Fruit fly (Drosophila melanogaster) whole organism, prepupa: ENCODE results near the gene CG15728.

Experiments used
- Blimp-1 ChIP-seq: fragments of 200-800 bp; sonication (Bioruptor generic); optimal IDR thresholded peaks from 3 replicates; lab custom pipeline; 2017; ENCODE audit warnings: missing biosample characterization, missing genetic modification characterization, mild to moderate bottlenecking, moderate library complexity, missing genetic modification reagents
- CG10631 ChIP-seq: fragments of 200-800 bp; sonication (Bioruptor generic); optimal IDR thresholded peaks from 2 replicates; lab custom pipeline; 2016; ENCODE audit warnings: missing biosample characterization, missing genetic modification characterization
- CG11294 ChIP-seq: fragments of 200-800 bp; sonication (Bioruptor generic); IDR thresholded peaks from 2 replicates; pipeline ENCODE4 v1.3.6; 2022; ENCODE audit warnings: missing biosample characterization, missing genetic modification characterization
- CG11762 ChIP-seq: fragments of 200-800 bp; sonication (Bioruptor generic); optimal IDR thresholded peaks from 3 replicates; lab custom pipeline; 2016; ENCODE audit warnings: missing biosample characterization, missing genetic modification characterization; ENCODE audit not compliant: insufficient read depth
- CG11902 ChIP-seq: fragments of 200-800 bp; sonication (Bioruptor generic); optimal IDR thresholded peaks from 3 replicates; lab custom pipeline; 2016; ENCODE audit warnings: missing biosample characterization, missing genetic modification characterization
- CG15336 ChIP-seq: fragments of 200-800 bp; sonication (Bioruptor generic); IDR thresholded peaks from 2 replicates; pipeline ENCODE4 v1.3.6; 2022; ENCODE audit warnings: missing biosample characterization, missing genetic modification characterization
- CG1621 ChIP-seq: fragments of 200-800 bp; sonication (Bioruptor generic); optimal IDR thresholded peaks from 3 replicates; lab custom pipeline; 2018; ENCODE audit warnings: missing biosample characterization, mild to moderate bottlenecking, missing genetic modification characterization
- CG16779 ChIP-seq: fragments of 200-800 bp; sonication (Bioruptor generic); optimal IDR thresholded peaks from 3 replicates; lab custom pipeline; 2017; ENCODE audit warnings: missing biosample characterization, mild to moderate bottlenecking, missing genetic modification characterization
- CG3032 ChIP-seq: fragments of 200-800 bp; optimal IDR thresholded peaks from 2 replicates; lab custom pipeline; 2019; ENCODE audit warnings: missing biosample characterization, mild to moderate bottlenecking, missing genetic modification characterization, moderate library complexity
- CG31627 ChIP-seq: fragments of 200-800 bp; sonication (Bioruptor generic); optimal IDR thresholded peaks from 3 replicates; lab custom pipeline; 2016; ENCODE audit warnings: missing biosample characterization, missing genetic modification characterization
- CG32006 ChIP-seq: fragments of 200-800 bp; sonication (Bioruptor generic); optimal IDR thresholded peaks from 3 replicates; lab custom pipeline; 2017; ENCODE audit warnings: missing biosample characterization, mild to moderate bottlenecking, missing genetic modification characterization
- CG34406 ChIP-seq: fragments of 200-800 bp; sonication (Bioruptor generic); optimal IDR thresholded peaks from 3 replicates; lab custom pipeline; 2016; ENCODE audit warnings: missing biosample characterization, missing genetic modification characterization
- CG3919 ChIP-seq: fragments of 200-800 bp; sonication (Bioruptor generic); optimal IDR thresholded peaks from 3 replicates; lab custom pipeline; 2016; ENCODE audit warnings: missing biosample characterization, missing genetic modification characterization
- CG4318 ChIP-seq: fragments of 200-800 bp; sonication (Bioruptor generic); optimal IDR thresholded peaks from 3 replicates; lab custom pipeline; 2017; ENCODE audit warnings: missing biosample characterization, mild to moderate bottlenecking, missing genetic modification characterization
- CG6163 ChIP-seq: fragments of 200-800 bp; sonication (Bioruptor generic); IDR thresholded peaks from 3 replicates; pipeline ENCODE4 v1.3.6; 2022; ENCODE audit warnings: missing biosample characterization, missing genetic modification characterization
- CG6276 ChIP-seq: fragments of 200-800 bp; sonication (Bioruptor generic); optimal IDR thresholded peaks from 2 replicates; lab custom pipeline; 2017; ENCODE audit warnings: missing biosample characterization, mild to moderate bottlenecking, missing genetic modification characterization
- CG6792 ChIP-seq: fragments of 200-800 bp; sonication (Bioruptor generic); optimal IDR thresholded peaks from 3 replicates; lab custom pipeline; 2016; ENCODE audit warnings: missing biosample characterization, missing genetic modification characterization
- CG6808 ChIP-seq: fragments of 200-800 bp; sonication (Bioruptor generic); optimal IDR thresholded peaks from 3 replicates; lab custom pipeline; 2017; ENCODE audit warnings: missing biosample characterization, missing genetic modification characterization, mild to moderate bottlenecking, moderate library complexity, missing genetic modification reagents
- CG6854 ChIP-seq: fragments of 200-800 bp; sonication (Bioruptor generic); optimal IDR thresholded peaks from 2 replicates; lab custom pipeline; 2017; ENCODE audit warnings: missing biosample characterization, mild to moderate bottlenecking, missing genetic modification characterization
- CG7368 ChIP-seq: fragments of 200-800 bp; sonication (Bioruptor generic); optimal IDR thresholded peaks from 3 replicates; lab custom pipeline; 2016; ENCODE audit warnings: missing biosample characterization, missing genetic modification characterization
- CG8119 ChIP-seq: fragments of 200-800 bp; sonication (Bioruptor generic); IDR thresholded peaks from 3 replicates; pipeline ENCODE4 v1.3.6; 2022; ENCODE audit warnings: missing biosample characterization, missing genetic modification characterization
- CG8319 ChIP-seq: fragments of 200-800 bp; sonication (Bioruptor generic); optimal IDR thresholded peaks from 3 replicates; lab custom pipeline; 2016; ENCODE audit warnings: missing biosample characterization, missing genetic modification characterization
- CG8632 ChIP-seq: fragments of 200-800 bp; sonication (Bioruptor generic); optimal IDR thresholded peaks from 3 replicates; lab custom pipeline; 2016; ENCODE audit warnings: missing biosample characterization, missing genetic modification characterization
- CG9139 ChIP-seq: fragments of 200-800 bp; sonication (Bioruptor generic); optimal IDR thresholded peaks from 3 replicates; lab custom pipeline; 2017; ENCODE audit warnings: missing biosample characterization, mild to moderate bottlenecking, missing genetic modification characterization
- Eip78C ChIP-seq: fragments of 200-800 bp; sonication (Bioruptor generic); peaks from one replicate; lab custom pipeline; 2016; ENCODE audit warnings: missing biosample characterization, missing genetic modification characterization
- Eip93F ChIP-seq: fragments of 200-800 bp; sonication (Bioruptor generic); optimal IDR thresholded peaks from 2 replicates; lab custom pipeline; 2016; ENCODE audit warnings: missing biosample characterization, mild to moderate bottlenecking, missing genetic modification characterization
- Ets21C ChIP-seq: fragments of 200-800 bp; sonication (Bioruptor generic); optimal IDR thresholded peaks from 3 replicates; lab custom pipeline; 2016; ENCODE audit warnings: missing biosample characterization, missing genetic modification characterization
- Ets96B ChIP-seq: fragments of 200-800 bp; optimal IDR thresholded peaks from 2 replicates; lab custom pipeline; 2019; ENCODE audit warnings: missing biosample characterization, mild to moderate bottlenecking, missing genetic modification characterization, moderate library complexity
- Gug ChIP-seq: fragments of 200-800 bp; sonication (Bioruptor generic); IDR thresholded peaks from 2 replicates; pipeline ENCODE4 v1.3.6; 2022; ENCODE audit warnings: missing biosample characterization, missing genetic modification characterization
- Hr38 ChIP-seq: sonication (Bioruptor generic); optimal IDR thresholded peaks from 2 replicates; lab custom pipeline; 2016; ENCODE audit warnings: missing biosample characterization, missing genetic modification characterization
- Hr39 ChIP-seq: fragments of 200-800 bp; sonication (Bioruptor generic); optimal IDR thresholded peaks from 2 replicates; lab custom pipeline; 2016; ENCODE audit warnings: missing biosample characterization, missing genetic modification characterization
- Hr4 ChIP-seq: fragments of 200-800 bp; sonication (Bioruptor generic); optimal IDR thresholded peaks from 3 replicates; lab custom pipeline; 2016; ENCODE audit warnings: missing biosample characterization, missing genetic modification characterization
- Lpt ChIP-seq: fragments of 200-800 bp; sonication (Bioruptor generic); optimal IDR thresholded peaks from 3 replicates; lab custom pipeline; 2016; ENCODE audit warnings: missing biosample characterization, missing genetic modification characterization
- OdsH ChIP-seq: fragments of 200-800 bp; sonication (Bioruptor generic); optimal IDR thresholded peaks from 3 replicates; lab custom pipeline; 2016; ENCODE audit warnings: missing biosample characterization, missing genetic modification characterization
- Sox102F ChIP-seq: fragments of 200-800 bp; sonication (Bioruptor generic); optimal IDR thresholded peaks from 2 replicates; lab custom pipeline; 2016; ENCODE audit warnings: missing biosample characterization, mild to moderate bottlenecking, missing genetic modification characterization
- Sox14 ChIP-seq: fragments of 200-800 bp; sonication (Bioruptor generic); optimal IDR thresholded peaks from 3 replicates; lab custom pipeline; 2016; ENCODE audit warnings: missing biosample characterization, missing genetic modification characterization
- achi ChIP-seq: fragments of 200-800 bp; sonication (Bioruptor generic); optimal IDR thresholded peaks from 3 replicates; lab custom pipeline; 2016; ENCODE audit warnings: missing biosample characterization, missing genetic modification characterization
- acj6 ChIP-seq: fragments of 200-800 bp; sonication (Bioruptor generic); optimal IDR thresholded peaks from 3 replicates; lab custom pipeline; 2016; ENCODE audit warnings: missing biosample characterization, missing genetic modification characterization
- cyc ChIP-seq: fragments of 200-800 bp; sonication (Bioruptor generic); optimal IDR thresholded peaks from 3 replicates; lab custom pipeline; 2016; ENCODE audit warnings: missing biosample characterization, missing genetic modification characterization
- dac ChIP-seq: fragments of 200-800 bp; sonication (Bioruptor generic); optimal IDR thresholded peaks from 2 replicates; lab custom pipeline; 2017; ENCODE audit warnings: missing biosample characterization, mild to moderate bottlenecking, missing genetic modification characterization
- eg ChIP-seq: fragments of 200-800 bp; sonication (Bioruptor generic); IDR thresholded peaks from 3 replicates; pipeline ENCODE4 v1.3.6; 2022; ENCODE audit warnings: missing biosample characterization, missing genetic modification characterization
- esn ChIP-seq: fragments of 200-800 bp; sonication (Bioruptor generic); optimal IDR thresholded peaks from 2 replicates; lab custom pipeline; 2016; ENCODE audit warnings: missing biosample characterization, mild to moderate bottlenecking, missing genetic modification characterization, moderate library complexity
- fd85E ChIP-seq: fragments of 200-800 bp; sonication (Bioruptor generic); optimal IDR thresholded peaks from 3 replicates; lab custom pipeline; 2016; ENCODE audit warnings: missing biosample characterization, missing genetic modification characterization
- fkh ChIP-seq: fragments of 200-800 bp; sonication (Bioruptor generic); optimal IDR thresholded peaks from 3 replicates; lab custom pipeline; 2017; ENCODE audit warnings: missing biosample characterization, mild to moderate bottlenecking, missing genetic modification characterization, moderate library complexity
- lz ChIP-seq: fragments of 200-800 bp; sonication (Bioruptor generic); optimal IDR thresholded peaks from 3 replicates; lab custom pipeline; 2016; ENCODE audit warnings: missing biosample characterization, missing genetic modification characterization
- pdm3 ChIP-seq: fragments of 200-800 bp; sonication (Bioruptor generic); optimal IDR thresholded peaks from 3 replicates; lab custom pipeline; 2016; ENCODE audit warnings: missing biosample characterization, missing genetic modification characterization
- salr ChIP-seq, 2 experiments: fragments of 200-800 bp; sonication (Bioruptor generic); optimal IDR thresholded peaks; 3 replicates each; lab custom pipeline; 2016 to 2018; ENCODE audit warnings: missing biosample characterization in 2 of 2, missing genetic modification characterization in 2 of 2, mild to moderate bottlenecking in 1 of 2
- spab ChIP-seq: fragments of 200-800 bp; sonication (Bioruptor generic); optimal IDR thresholded peaks from 2 replicates; lab custom pipeline; 2017; ENCODE audit warnings: missing biosample characterization, mild to moderate bottlenecking, missing genetic modification characterization, missing genetic modification reagents
- ss ChIP-seq, 2 experiments: fragments of 200-800 bp; sonication (Bioruptor generic); optimal IDR thresholded peaks; 2 replicates in 1 of 2; 3 replicates in 1 of 2; lab custom pipeline; 2017 to 2018; ENCODE audit warnings: mild to moderate bottlenecking in 2 of 2, missing biosample characterization in 2 of 2, missing genetic modification characterization in 2 of 2, moderate library complexity in 1 of 2
- svp ChIP-seq: fragments of 200-800 bp; sonication (Bioruptor generic); peaks from one replicate; lab custom pipeline; 2016; ENCODE audit warnings: missing biosample characterization, missing genetic modification characterization
- topi ChIP-seq: fragments of 200-800 bp; sonication (Bioruptor generic); optimal IDR thresholded peaks from 3 replicates; lab custom pipeline; 2016; ENCODE audit warnings: missing biosample characterization, missing genetic modification characterization
- vri ChIP-seq: fragments of 200-800 bp; sonication (Bioruptor generic); optimal IDR thresholded peaks from 3 replicates; lab custom pipeline; 2016; ENCODE audit warnings: missing biosample characterization, mild to moderate bottlenecking, missing genetic modification characterization

Gene CG15728

DNA sequence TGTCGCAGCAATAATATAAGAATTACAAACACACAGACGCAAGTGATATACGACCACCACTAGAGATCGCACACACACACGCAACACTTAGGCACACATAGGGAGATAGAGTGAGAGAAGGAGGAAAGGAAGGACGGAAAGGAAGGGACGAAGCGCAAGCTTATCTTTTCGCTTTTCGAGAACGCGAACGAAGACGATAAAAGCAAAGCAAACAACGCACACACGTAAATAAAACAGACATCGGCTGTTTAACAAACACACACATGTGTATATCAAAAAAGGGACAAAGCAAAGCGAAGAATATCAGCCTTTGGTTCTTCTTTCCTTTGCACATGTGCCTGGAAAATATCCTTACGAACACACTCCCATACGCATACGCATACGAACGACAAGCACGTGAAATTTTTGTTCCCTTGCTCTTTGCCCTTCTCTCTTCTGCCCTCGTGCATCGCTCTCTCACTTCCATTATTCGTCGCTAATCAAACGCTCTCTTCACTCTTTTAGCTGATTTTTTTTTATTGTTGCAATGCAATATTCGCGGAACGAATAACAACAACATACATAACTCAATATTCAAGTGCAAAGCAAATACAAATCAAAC, 36.0 kb downstream of the CG15728 start:
- TF ChIP-seq Hr38 (GFP tag; lab: Kevin White, UChicago) (no peak), CG16779 (tag; lab: Kevin White, UChicago) (no peak), Sox14 (no peak), CG1621 (tag; lab: Kevin White, UChicago) (peak; percentile 12), Eip78C (GFP tag; lab: Kevin White, UChicago) (peak; percentile 65), dac (no peak), Ets96B (tag; lab: Kevin White, UChicago) (peak; percentile 25), CG9139 (GFP tag; lab: Kevin White, UChicago) (peak; percentile 33), CG8119 (GFP tag; lab: Robert Waterston, UW) (0 out of 3 replicates have a peak, but pooled peaks have one; percentile 15), Sox102F (GFP tag; lab: Kevin White, UChicago) (peak; percentile 44), Blimp-1 (GFP tag; lab: Kevin White, UChicago) (peak; percentile 50), lz (GFP tag; lab: Kevin White, UChicago) (peak; percentile 9), fkh (GFP tag; lab: Kevin White, UChicago) (peak; percentile 88), CG15336 (GFP tag; lab: Robert Waterston, UW) (no peak), Hr4 (no peak), CG34406 (GFP tag; lab: Kevin White, UChicago) (peak; percentile 14), CG10631 (peak; percentile 21), CG4318 (GFP tag; lab: Kevin White, UChicago) (no peak), CG6808 (GFP tag; lab: Kevin White, UChicago) (peak; percentile 53), Ets21C (GFP tag; lab: Kevin White, UChicago) (no peak), CG3032 (peak; percentile 8), CG11294 (no peak; the same call in 1 of the 2 replicates), CG3919 (GFP tag; lab: Kevin White, UChicago) (peak; percentile 5), Gug (GFP tag; lab: Robert Waterston, UW) (no peak), CG32006 (GFP tag; lab: Kevin White, UChicago) (no peak), eg (GFP tag; lab: Robert Waterston, UW) (no peak), Eip93F (peak; percentile 26), achi (GFP tag; lab: Kevin White, UChicago) (no peak), ss (GFP tag; optimal IDR thresholded peaks at IDR 0.05; lab: Kevin White, UChicago) (peak; percentile 71 to 74), CG6792 (GFP tag; lab: Kevin White, UChicago) (peak; percentile 29), CG11902 (GFP tag; lab: Kevin White, UChicago) (no peak), Lpt (GFP tag; lab: Kevin White, UChicago) (no peak), svp (GFP tag; lab: Kevin White, UChicago) (peak; percentile 79), CG11762 (GFP tag; lab: Kevin White, UChicago) (no peak), acj6 (GFP tag; lab: Kevin White, UChicago) (no peak), esn (GFP tag; lab: Kevin White, UChicago) (peak; percentile 12), topi (GFP tag; lab: Kevin White, UChicago) (no peak), CG31627 (no peak), Hr39 (GFP tag; lab: Kevin White, UChicago) (no peak), CG6854 (GFP tag; lab: Kevin White, UChicago) (peak; percentile 58), pdm3 (GFP tag; lab: Kevin White, UChicago) (no peak), salr (GFP tag; optimal IDR thresholded peaks at IDR 0.05; lab: Kevin White, UChicago) (no peak), vri (GFP tag; lab: Kevin White, UChicago) (peak; percentile 77), spab (peak; percentile 13), CG8319 (GFP tag; lab: Kevin White, UChicago) (no peak), CG6276 (GFP tag; lab: Kevin White, UChicago) (no peak), CG7368 (no peak), fd85E (GFP tag; lab: Kevin White, UChicago) (peak; percentile 8), CG6163 (0 out of 3 replicates have a peak, but pooled peaks have one; percentile 33), CG8632 (GFP tag; lab: Kevin White, UChicago) (peak; percentile 7), OdsH (GFP tag; lab: Kevin White, UChicago) (no peak), cyc (GFP tag; lab: Kevin White, UChicago) (no peak)
